Fruit fly (Drosophila melanogaster) whole organism, prepupa: Measurements from ENCODE around the gene Nufip.

Experiments used
- Blimp-1 ChIP-seq: fragments of 200-800 bp; sonication (Bioruptor generic); optimal IDR thresholded peaks from 3 replicates; lab custom pipeline; 2017; ENCODE audit warnings: missing biosample characterization, missing genetic modification characterization, mild to moderate bottlenecking, moderate library complexity, missing genetic modification reagents
- CG10631 ChIP-seq: fragments of 200-800 bp; sonication (Bioruptor generic); optimal IDR thresholded peaks from 2 replicates; lab custom pipeline; 2016; ENCODE audit warnings: missing biosample characterization, missing genetic modification characterization
- CG10669 ChIP-seq: fragments of 200-800 bp; sonication (Bioruptor generic); optimal IDR thresholded peaks from 3 replicates; lab custom pipeline; 2018; ENCODE audit warnings: missing biosample characterization, mild to moderate bottlenecking, missing genetic modification characterization, moderate library complexity
- CG11294 ChIP-seq: fragments of 200-800 bp; sonication (Bioruptor generic); IDR thresholded peaks from 2 replicates; pipeline ENCODE4 v1.3.6; 2022; ENCODE audit warnings: missing biosample characterization, missing genetic modification characterization
- CG11762 ChIP-seq: fragments of 200-800 bp; sonication (Bioruptor generic); optimal IDR thresholded peaks from 3 replicates; lab custom pipeline; 2016; ENCODE audit warnings: missing biosample characterization, missing genetic modification characterization; ENCODE audit not compliant: insufficient read depth
- CG11902 ChIP-seq: fragments of 200-800 bp; sonication (Bioruptor generic); optimal IDR thresholded peaks from 3 replicates; lab custom pipeline; 2016; ENCODE audit warnings: missing biosample characterization, missing genetic modification characterization
- CG16779 ChIP-seq: fragments of 200-800 bp; sonication (Bioruptor generic); optimal IDR thresholded peaks from 3 replicates; lab custom pipeline; 2017; ENCODE audit warnings: missing biosample characterization, mild to moderate bottlenecking, missing genetic modification characterization
- CG3032 ChIP-seq: fragments of 200-800 bp; optimal IDR thresholded peaks from 2 replicates; lab custom pipeline; 2019; ENCODE audit warnings: missing biosample characterization, mild to moderate bottlenecking, missing genetic modification characterization, moderate library complexity
- CG32006 ChIP-seq: fragments of 200-800 bp; sonication (Bioruptor generic); optimal IDR thresholded peaks from 3 replicates; lab custom pipeline; 2017; ENCODE audit warnings: missing biosample characterization, mild to moderate bottlenecking, missing genetic modification characterization
- CG34406 ChIP-seq: fragments of 200-800 bp; sonication (Bioruptor generic); optimal IDR thresholded peaks from 3 replicates; lab custom pipeline; 2016; ENCODE audit warnings: missing biosample characterization, missing genetic modification characterization
- CG3919 ChIP-seq: fragments of 200-800 bp; sonication (Bioruptor generic); optimal IDR thresholded peaks from 3 replicates; lab custom pipeline; 2016; ENCODE audit warnings: missing biosample characterization, missing genetic modification characterization
- CG4318 ChIP-seq: fragments of 200-800 bp; sonication (Bioruptor generic); optimal IDR thresholded peaks from 3 replicates; lab custom pipeline; 2017; ENCODE audit warnings: missing biosample characterization, mild to moderate bottlenecking, missing genetic modification characterization
- CG6163 ChIP-seq: fragments of 200-800 bp; sonication (Bioruptor generic); IDR thresholded peaks from 3 replicates; pipeline ENCODE4 v1.3.6; 2022; ENCODE audit warnings: missing biosample characterization, missing genetic modification characterization
- CG6276 ChIP-seq: fragments of 200-800 bp; sonication (Bioruptor generic); optimal IDR thresholded peaks from 2 replicates; lab custom pipeline; 2017; ENCODE audit warnings: missing biosample characterization, mild to moderate bottlenecking, missing genetic modification characterization
- CG6808 ChIP-seq: fragments of 200-800 bp; sonication (Bioruptor generic); optimal IDR thresholded peaks from 3 replicates; lab custom pipeline; 2017; ENCODE audit warnings: missing biosample characterization, missing genetic modification characterization, mild to moderate bottlenecking, moderate library complexity, missing genetic modification reagents
- CG7368 ChIP-seq: fragments of 200-800 bp; sonication (Bioruptor generic); optimal IDR thresholded peaks from 3 replicates; lab custom pipeline; 2016; ENCODE audit warnings: missing biosample characterization, missing genetic modification characterization
- CG8119 ChIP-seq: fragments of 200-800 bp; sonication (Bioruptor generic); IDR thresholded peaks from 3 replicates; pipeline ENCODE4 v1.3.6; 2022; ENCODE audit warnings: missing biosample characterization, missing genetic modification characterization
- CG8319 ChIP-seq: fragments of 200-800 bp; sonication (Bioruptor generic); optimal IDR thresholded peaks from 3 replicates; lab custom pipeline; 2016; ENCODE audit warnings: missing biosample characterization, missing genetic modification characterization
- CG8632 ChIP-seq: fragments of 200-800 bp; sonication (Bioruptor generic); optimal IDR thresholded peaks from 3 replicates; lab custom pipeline; 2016; ENCODE audit warnings: missing biosample characterization, missing genetic modification characterization
- CG9139 ChIP-seq: fragments of 200-800 bp; sonication (Bioruptor generic); optimal IDR thresholded peaks from 3 replicates; lab custom pipeline; 2017; ENCODE audit warnings: missing biosample characterization, mild to moderate bottlenecking, missing genetic modification characterization
- Eip75B ChIP-seq: fragments of 200-800 bp; sonication (Bioruptor generic); optimal IDR thresholded peaks from 3 replicates; lab custom pipeline; 2016; ENCODE audit warnings: missing biosample characterization, missing genetic modification characterization
- Eip93F ChIP-seq: fragments of 200-800 bp; sonication (Bioruptor generic); optimal IDR thresholded peaks from 2 replicates; lab custom pipeline; 2016; ENCODE audit warnings: missing biosample characterization, mild to moderate bottlenecking, missing genetic modification characterization
- Ets21C ChIP-seq: fragments of 200-800 bp; sonication (Bioruptor generic); optimal IDR thresholded peaks from 3 replicates; lab custom pipeline; 2016; ENCODE audit warnings: missing biosample characterization, missing genetic modification characterization
- Ets96B ChIP-seq: fragments of 200-800 bp; optimal IDR thresholded peaks from 2 replicates; lab custom pipeline; 2019; ENCODE audit warnings: missing biosample characterization, mild to moderate bottlenecking, missing genetic modification characterization, moderate library complexity
- Gug ChIP-seq: fragments of 200-800 bp; sonication (Bioruptor generic); IDR thresholded peaks from 2 replicates; pipeline ENCODE4 v1.3.6; 2022; ENCODE audit warnings: missing biosample characterization, missing genetic modification characterization
- Lpt ChIP-seq: fragments of 200-800 bp; sonication (Bioruptor generic); optimal IDR thresholded peaks from 3 replicates; lab custom pipeline; 2016; ENCODE audit warnings: missing biosample characterization, missing genetic modification characterization
- Smox ChIP-seq: fragments of 200-800 bp; sonication (Bioruptor generic); optimal IDR thresholded peaks from 3 replicates; lab custom pipeline; 2016; ENCODE audit warnings: missing biosample characterization, missing genetic modification characterization
- Sox102F ChIP-seq: fragments of 200-800 bp; sonication (Bioruptor generic); optimal IDR thresholded peaks from 2 replicates; lab custom pipeline; 2016; ENCODE audit warnings: missing biosample characterization, mild to moderate bottlenecking, missing genetic modification characterization
- Sox14 ChIP-seq: fragments of 200-800 bp; sonication (Bioruptor generic); optimal IDR thresholded peaks from 3 replicates; lab custom pipeline; 2016; ENCODE audit warnings: missing biosample characterization, missing genetic modification characterization
- Sox15 ChIP-seq: fragments of 200-800 bp; sonication (Bioruptor generic); optimal IDR thresholded peaks from 3 replicates; lab custom pipeline; 2016; ENCODE audit warnings: missing biosample characterization, missing genetic modification characterization
- achi ChIP-seq: fragments of 200-800 bp; sonication (Bioruptor generic); optimal IDR thresholded peaks from 3 replicates; lab custom pipeline; 2016; ENCODE audit warnings: missing biosample characterization, missing genetic modification characterization
- acj6 ChIP-seq: fragments of 200-800 bp; sonication (Bioruptor generic); optimal IDR thresholded peaks from 3 replicates; lab custom pipeline; 2016; ENCODE audit warnings: missing biosample characterization, missing genetic modification characterization
- cyc ChIP-seq: fragments of 200-800 bp; sonication (Bioruptor generic); optimal IDR thresholded peaks from 3 replicates; lab custom pipeline; 2016; ENCODE audit warnings: missing biosample characterization, missing genetic modification characterization
- dac ChIP-seq: fragments of 200-800 bp; sonication (Bioruptor generic); optimal IDR thresholded peaks from 2 replicates; lab custom pipeline; 2017; ENCODE audit warnings: missing biosample characterization, mild to moderate bottlenecking, missing genetic modification characterization
- dsx ChIP-seq: fragments of 200-800 bp; optimal IDR thresholded peaks from 3 replicates; lab custom pipeline; 2019; ENCODE audit warnings: missing biosample characterization, mild to moderate bottlenecking, missing genetic modification characterization, moderate library complexity; ENCODE audit not compliant: poor library complexity, severe bottlenecking
- eg ChIP-seq: fragments of 200-800 bp; sonication (Bioruptor generic); IDR thresholded peaks from 3 replicates; pipeline ENCODE4 v1.3.6; 2022; ENCODE audit warnings: missing biosample characterization, missing genetic modification characterization
- esn ChIP-seq: fragments of 200-800 bp; sonication (Bioruptor generic); optimal IDR thresholded peaks from 2 replicates; lab custom pipeline; 2016; ENCODE audit warnings: missing biosample characterization, mild to moderate bottlenecking, missing genetic modification characterization, moderate library complexity
- fd59A ChIP-seq: fragments of 200-800 bp; sonication (Bioruptor generic); optimal IDR thresholded peaks from 2 replicates; lab custom pipeline; 2017; ENCODE audit warnings: missing biosample characterization, mild to moderate bottlenecking, missing genetic modification characterization, missing genetic modification reagents
- fd85E ChIP-seq: fragments of 200-800 bp; sonication (Bioruptor generic); optimal IDR thresholded peaks from 3 replicates; lab custom pipeline; 2016; ENCODE audit warnings: missing biosample characterization, missing genetic modification characterization
- fkh ChIP-seq: fragments of 200-800 bp; sonication (Bioruptor generic); optimal IDR thresholded peaks from 3 replicates; lab custom pipeline; 2017; ENCODE audit warnings: missing biosample characterization, mild to moderate bottlenecking, missing genetic modification characterization, moderate library complexity
- net ChIP-seq: fragments of 200-800 bp; sonication (Bioruptor generic); optimal IDR thresholded peaks from 3 replicates; lab custom pipeline; 2016; ENCODE audit warnings: missing biosample characterization, missing genetic modification characterization
- pdm3 ChIP-seq: fragments of 200-800 bp; sonication (Bioruptor generic); optimal IDR thresholded peaks from 3 replicates; lab custom pipeline; 2016; ENCODE audit warnings: missing biosample characterization, missing genetic modification characterization
- salr ChIP-seq, 2 experiments: fragments of 200-800 bp; sonication (Bioruptor generic); optimal IDR thresholded peaks; 3 replicates each; lab custom pipeline; 2016 to 2018; ENCODE audit warnings: missing biosample characterization in 2 of 2, missing genetic modification characterization in 2 of 2, mild to moderate bottlenecking in 1 of 2
- topi ChIP-seq: fragments of 200-800 bp; sonication (Bioruptor generic); optimal IDR thresholded peaks from 3 replicates; lab custom pipeline; 2016; ENCODE audit warnings: missing biosample characterization, missing genetic modification characterization
- vri ChIP-seq: fragments of 200-800 bp; sonication (Bioruptor generic); optimal IDR thresholded peaks from 3 replicates; lab custom pipeline; 2016; ENCODE audit warnings: missing biosample characterization, mild to moderate bottlenecking, missing genetic modification characterization

Nufip gene

DNA sequence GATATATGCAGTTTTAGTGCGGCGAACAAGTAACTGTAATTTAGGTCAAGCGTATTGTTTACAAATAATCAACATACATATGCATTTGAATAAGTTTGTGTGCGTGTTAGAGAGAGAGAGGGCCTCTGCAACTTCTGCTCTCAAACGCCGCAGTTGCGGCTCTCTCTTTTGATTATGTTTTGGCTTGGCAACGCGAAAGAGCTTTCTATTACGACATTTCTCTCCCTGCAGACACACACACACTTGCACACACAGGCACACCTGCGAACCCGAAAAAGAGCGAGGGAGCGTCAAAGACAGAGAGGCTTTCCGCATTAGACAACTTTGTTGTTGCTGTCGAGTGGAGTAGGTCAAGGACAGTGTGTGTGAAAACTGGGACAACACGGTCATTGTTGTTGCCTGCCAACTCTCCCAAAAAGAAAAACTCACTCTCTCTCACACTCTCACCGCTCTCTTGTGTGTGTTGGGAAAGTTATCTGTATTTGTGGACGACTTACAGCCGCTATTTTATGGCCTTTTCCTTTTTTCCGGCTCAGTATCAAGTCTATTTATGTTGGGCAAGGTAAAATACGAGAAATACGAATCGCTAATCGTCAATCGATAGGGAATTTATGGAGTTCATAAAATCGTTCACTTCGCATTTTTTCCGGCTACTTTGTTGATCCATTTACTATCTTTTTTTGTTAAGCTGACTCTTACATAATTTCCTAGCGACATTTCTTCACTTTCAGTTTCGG is 9.1 kb upstream of the Nufip start (continued):
- TF ChIP-seq esn (no peak), CG9139 (GFP tag; lab: Kevin White, UChicago) (no peak), fd85E (no peak), Sox14 (GFP tag; lab: Kevin White, UChicago) (no peak), eg (GFP tag; lab: Robert Waterston, UW) (no peak), Sox102F (GFP tag; lab: Kevin White, UChicago) (no peak), cyc (no peak), CG11762 (GFP tag; lab: Kevin White, UChicago) (no peak), acj6 (no peak), CG3032 (tag; lab: Kevin White, UChicago) (no peak), Gug (GFP tag; lab: Robert Waterston, UW) (no peak), Eip93F (GFP tag; lab: Kevin White, UChicago) (no peak), CG8632 (GFP tag; lab: Kevin White, UChicago) (no peak), CG6276 (GFP tag; lab: Kevin White, UChicago) (peak; percentile 28), salr (GFP tag; optimal IDR thresholded peaks at IDR 0.05; lab: Kevin White, UChicago) (no peak), CG10631 (GFP tag; lab: Kevin White, UChicago) (no peak), dsx (GFP tag; lab: Kevin White, UChicago) (no peak), Blimp-1 (GFP tag; lab: Kevin White, UChicago) (peak; percentile 34), achi (GFP tag; lab: Kevin White, UChicago) (no peak), dac (GFP tag; lab: Kevin White, UChicago) (peak; percentile 5)

DNA sequence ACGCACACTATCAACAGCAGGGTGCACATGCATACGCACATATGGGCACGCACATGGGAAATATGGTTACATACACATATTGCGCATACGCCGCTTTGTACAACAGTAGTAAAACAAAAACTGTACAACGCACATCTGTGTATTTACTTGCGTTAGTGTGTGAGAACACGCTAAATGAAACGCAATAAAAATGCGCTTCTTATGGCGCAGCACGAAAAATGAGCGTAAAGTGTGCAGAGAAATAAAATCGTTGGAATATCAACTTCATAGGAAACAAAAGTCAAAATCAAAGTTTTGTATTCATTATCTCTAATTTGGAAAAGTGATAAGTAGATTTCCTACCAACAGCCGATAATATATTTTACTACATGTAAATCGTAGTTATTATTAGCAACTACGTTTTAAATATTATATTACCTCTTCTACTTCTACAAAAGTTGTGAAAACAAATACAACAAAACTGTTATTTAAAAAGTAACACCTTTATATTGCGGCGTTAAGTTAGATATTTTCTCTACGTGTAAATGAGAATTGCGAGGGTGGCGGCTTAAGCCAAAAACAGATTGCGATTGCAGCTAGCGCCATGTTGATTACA is 8.2 kb upstream of the Nufip start:
- TF ChIP-seq CG11294 (GFP tag; lab: Robert Waterston, UW), result peak; percentile 86
- peak; percentile 28 for TF ChIP-seq fd59A (GFP tag; lab: Kevin White, UChicago)
- TF ChIP-seq CG6276 (GFP tag; lab: Kevin White, UChicago), result peak; percentile 79
- TF ChIP-seq CG32006, result peak; percentile 84
- peak; percentile 35 for TF ChIP-seq Lpt (GFP tag; lab: Kevin White, UChicago)
- peak; percentile 45 for TF ChIP-seq Ets96B
- TF ChIP-seq CG10631 (GFP tag; lab: Kevin White, UChicago), result peak; percentile 59
- TF ChIP-seq Eip93F (GFP tag; lab: Kevin White, UChicago), result no peak
- TF ChIP-seq Eip75B, result peak; percentile 45
- peak; percentile 86 for TF ChIP-seq CG34406 (GFP tag; lab: Kevin White, UChicago)
- peak; percentile 73 for TF ChIP-seq Sox102F (GFP tag; lab: Kevin White, UChicago)
- TF ChIP-seq Blimp-1 (GFP tag; lab: Kevin White, UChicago), result peak; percentile 40
- TF ChIP-seq fkh (GFP tag; lab: Kevin White, UChicago), result no peak
- peak; percentile 86 for TF ChIP-seq Gug (GFP tag; lab: Robert Waterston, UW)
- peak; percentile 84 for TF ChIP-seq esn
- TF ChIP-seq CG10669 (GFP tag; lab: Kevin White, UChicago), result peak; percentile 70
- peak; percentile 28 for TF ChIP-seq vri (GFP tag; lab: Kevin White, UChicago)
- TF ChIP-seq Smox, result peak; percentile 79
- TF ChIP-seq CG11762 (GFP tag; lab: Kevin White, UChicago), result peak; percentile 69
- TF ChIP-seq pdm3 (GFP tag; lab: Kevin White, UChicago), result peak; percentile 84
- peak; percentile 85 for TF ChIP-seq CG8119 (GFP tag; lab: Robert Waterston, UW)
- peak; percentile 65 for TF ChIP-seq CG4318 (GFP tag; lab: Kevin White, UChicago)
- TF ChIP-seq Ets21C (GFP tag; lab: Kevin White, UChicago), result peak; percentile 31
- TF ChIP-seq cyc, result peak; percentile 68
- no peak for TF ChIP-seq dac (GFP tag; lab: Kevin White, UChicago)
- peak; percentile 83 for TF ChIP-seq topi (GFP tag; lab: Kevin White, UChicago)
- no peak for TF ChIP-seq CG16779 (tag; lab: Kevin White, UChicago)
- TF ChIP-seq salr (GFP tag; optimal IDR thresholded peaks at IDR 0.05; lab: Kevin White, UChicago), result peak in 1 of 2 experiments; percentile 67
- TF ChIP-seq CG7368 (GFP tag; lab: Kevin White, UChicago), result peak; percentile 46
- TF ChIP-seq CG6163, result peak; percentile 72; the same call in 2 of the 3 replicates
- TF ChIP-seq Sox15 (GFP tag; lab: Kevin White, UChicago), result peak; percentile 62
- peak; percentile 64 for TF ChIP-seq Sox14 (GFP tag; lab: Kevin White, UChicago)
- TF ChIP-seq CG6808, result no peak
- TF ChIP-seq CG3032 (tag; lab: Kevin White, UChicago), result peak; percentile 58
- peak; percentile 82 for TF ChIP-seq net (GFP tag; lab: Kevin White, UChicago)
- TF ChIP-seq CG11902 (GFP tag; lab: Kevin White, UChicago), result peak; percentile 75
- peak; percentile 77 for TF ChIP-seq achi (GFP tag; lab: Kevin White, UChicago)
- peak; percentile 80 for TF ChIP-seq CG3919 (GFP tag; lab: Kevin White, UChicago)
- peak; percentile 69 for TF ChIP-seq CG8319 (GFP tag; lab: Kevin White, UChicago)
